Fruit fly (Drosophila melanogaster): ENCODE data around the gene exex.

Gene exex

dm6 chr3L:7976081-7976483 lies 28.1 kb downstream of the exex start, which contains the start of the genes HP4 and CG8209 (continued):
- TF ChIP-seq sqz (GFP tag; optimal IDR thresholded peaks at IDR 0.05) = peak; percentile 48
- peak; percentile 76 for TF ChIP-seq Ada2b (GFP tag; IDR thresholded peaks at IDR 0.05)
- peak; percentile 96 for TF ChIP-seq hbn (GFP tag; IDR thresholded peaks at IDR 0.05; ENCODE audit: partially characterized antibody)
- peak; percentile 88 for TF ChIP-seq CG14710 (tag; optimal IDR thresholded peaks at IDR 0.05)
- peak; percentile 94 for TF ChIP-seq knrl (GFP tag; IDR thresholded peaks at IDR 0.05; ENCODE audit: partially characterized antibody)
- TF ChIP-seq zen2 (GFP tag; IDR thresholded peaks at IDR 0.05; ENCODE audit: partially characterized antibody) = peak; percentile 92
- TF ChIP-seq fd96Cb (tag; optimal IDR thresholded peaks at IDR 0.05) = peak; percentile 73
- TF ChIP-seq cg (GFP tag; optimal IDR thresholded peaks at IDR 0.05) = no peak
- no peak for TF ChIP-seq dan (GFP tag; IDR thresholded peaks at IDR 0.05)
- TF ChIP-seq CG10321 (GFP tag; IDR thresholded peaks at IDR 0.05) = peak; percentile 21; the same call in 1 of the 2 replicates
- no peak for TF ChIP-seq fru (optimal IDR thresholded peaks at IDR 0.05)
- TF ChIP-seq ftz-f1 (GFP tag; optimal IDR thresholded peaks at IDR 0.05) = peak; percentile 22
- peak; percentile 54 for TF ChIP-seq ems (GFP tag; optimal IDR thresholded peaks at IDR 0.05)
- peak; percentile 89 for TF ChIP-seq CG17328 (GFP tag; IDR thresholded peaks at IDR 0.05)
- peak; percentile 63 for TF ChIP-seq CG6813 (GFP tag; optimal IDR thresholded peaks at IDR 0.05)
- no peak for TF ChIP-seq hth (optimal IDR thresholded peaks at IDR 0.05)
- TF ChIP-seq bowl (GFP tag; IDR thresholded peaks at IDR 0.05) = no peak
- peak; percentile 82 for TF ChIP-seq CG4730 (GFP tag; IDR thresholded peaks at IDR 0.05)
- TF ChIP-seq ERR (GFP tag; optimal IDR thresholded peaks at IDR 0.05) = no peak
- peak; percentile 82 for TF ChIP-seq Blimp-1 (GFP tag; optimal IDR thresholded peaks at IDR 0.05)
- no peak for TF ChIP-seq Elba2 (GFP tag; optimal IDR thresholded peaks at IDR 0.05)
- TF ChIP-seq Doc2 (GFP tag; IDR thresholded peaks at IDR 0.05) = no peak
- peak; percentile 37; the same call in 1 of the 2 replicates for TF ChIP-seq danr (GFP tag; IDR thresholded peaks at IDR 0.05)
- peak; percentile 83 for TF ChIP-seq ttk (GFP tag; IDR thresholded peaks at IDR 0.05)
- peak; percentile 70 for TF ChIP-seq bab2 (GFP tag; optimal IDR thresholded peaks at IDR 0.05)
- TF ChIP-seq CG11456 (GFP tag; IDR thresholded peaks at IDR 0.05) = peak; percentile 85
- TF ChIP-seq Tbp (GFP tag; optimal IDR thresholded peaks at IDR 0.05) = no peak
- TF ChIP-seq odd (GFP tag; optimal IDR thresholded peaks at IDR 0.05) = peak; percentile 22
- TF ChIP-seq CG5180 (GFP tag; optimal IDR thresholded peaks at IDR 0.05) = peak; percentile 51
- TF ChIP-seq Aef1 (GFP tag; IDR thresholded peaks at IDR 0.05) = peak; percentile 74
- peak; percentile 71 for TF ChIP-seq croc (GFP tag; conservative IDR thresholded peaks at IDR 0.05)
- peak; percentile 96 for TF ChIP-seq sna (GFP tag; IDR thresholded peaks at IDR 0.05; ENCODE audit: partially characterized antibody)
- peak; percentile 89 for TF ChIP-seq CG12659 (GFP tag; optimal IDR thresholded peaks at IDR 0.05)
- peak; percentile 83 for TF ChIP-seq unpg (GFP tag; optimal IDR thresholded peaks at IDR 0.05)
- TF ChIP-seq cwo (GFP tag; optimal IDR thresholded peaks at IDR 0.05) = peak; percentile 65
- peak; percentile 78 for TF ChIP-seq CG2116 (GFP tag; optimal IDR thresholded peaks at IDR 0.05)
- peak; percentile 58 for TF ChIP-seq zen (tag; optimal IDR thresholded peaks at IDR 0.05)
- no peak for TF ChIP-seq CG16779 (GFP tag; IDR thresholded peaks at IDR 0.05)
- peak; percentile 78 for TF ChIP-seq HmgZ (tag; optimal IDR thresholded peaks at IDR 0.05)
- TF ChIP-seq slbo (GFP tag; IDR thresholded peaks at IDR 0.05) = peak; percentile 94
- TF ChIP-seq CG13424 (tag; optimal IDR thresholded peaks at IDR 0.05) = peak; percentile 87
- peak; percentile 80 for TF ChIP-seq NfI (GFP tag; optimal IDR thresholded peaks at IDR 0.05)
- TF ChIP-seq CG14965 (GFP tag; optimal IDR thresholded peaks at IDR 0.05; ENCODE audit: borderline replicate concordance) = no peak
- peak in 1 of 2 experiments; percentile 41 for TF ChIP-seq crp (GFP tag; optimal IDR thresholded peaks at IDR 0.05)
- peak; percentile 93 for TF ChIP-seq Ptx1 (GFP tag; IDR thresholded peaks at IDR 0.05)
- TF ChIP-seq lmd (GFP tag; IDR thresholded peaks at IDR 0.05) = peak; percentile 85
- TF ChIP-seq CG13894 (tag; optimal IDR thresholded peaks at IDR 0.05) = no peak
- TF ChIP-seq nau (GFP tag; optimal IDR thresholded peaks at IDR 0.05) = peak; percentile 60
- TF ChIP-seq CG3838 (GFP tag; optimal IDR thresholded peaks at IDR 0.05) = no peak
- peak; percentile 85 for TF ChIP-seq grau (tag; optimal IDR thresholded peaks at IDR 0.05)
- TF ChIP-seq CG9215 (GFP tag; IDR thresholded peaks at IDR 0.05) = peak; percentile 81

Data from whole organism, embryonic.